Worm (Caenorhabditis elegans) whole organism, midembryonic: ENCODE measurements around the gene B0496.6.

Experiments used
- T22C8.4 ChIP-seq: fragments of 200-800 bp; sonication (Bioruptor generic); IDR thresholded peaks from 2 replicates; pipeline ENCODE4 v1.3.6; 2022; ENCODE audit warnings: missing genetic modification characterization, missing compliant biosample characterization
- cog-1 ChIP-seq: sonication (generic microtip); optimal IDR thresholded peaks from 2 replicates; lab custom pipeline; 2016; ENCODE audit warnings: missing genetic modification characterization, missing compliant biosample characterization
- flt-1 ChIP-seq: fragments of 200-800 bp; sonication (Bioruptor generic); IDR thresholded peaks from 2 replicates; pipeline ENCODE4 v1.3.6; 2022; ENCODE audit warnings: missing genetic modification characterization, missing compliant biosample characterization
- klf-2 ChIP-seq: fragments of 200-800 bp; sonication (Bioruptor generic); conservative IDR thresholded peaks from 2 replicates; pipeline ENCODE4 v1.3.6; 2022; ENCODE audit warnings: missing genetic modification reagents, missing genetic modification characterization, missing compliant biosample characterization
- med-1 ChIP-seq: sonication (generic microtip); optimal IDR thresholded peaks from 2 replicates; lab custom pipeline; 2017; ENCODE audit warnings: missing genetic modification characterization, mild to moderate bottlenecking, missing compliant biosample characterization, antibody characterized with exemption, missing genetic modification reagents; ENCODE audit not compliant: insufficient read depth
- ref-1 ChIP-seq: fragments of 200-800 bp; sonication (Bioruptor generic); conservative IDR thresholded peaks from 2 replicates; pipeline ENCODE4 v1.3.6; 2022; ENCODE audit warnings: missing genetic modification reagents, missing genetic modification characterization, missing compliant biosample characterization
- tab-1 ChIP-seq: fragments of 200-800 bp; sonication (Bioruptor generic); IDR thresholded peaks from 2 replicates; pipeline ENCODE4 v1.3.6; 2022; ENCODE audit warnings: missing genetic modification characterization, missing compliant biosample characterization
- ztf-23 ChIP-seq: fragments of 200-800 bp; sonication (Bioruptor generic); IDR thresholded peaks from 2 replicates; pipeline ENCODE4 v1.3.6; 2022; ENCODE audit warnings: missing genetic modification reagents, missing genetic modification characterization, missing compliant biosample characterization
- ztf-29 ChIP-seq: fragments of 200-800 bp; sonication (Bioruptor generic); IDR thresholded peaks from 2 replicates; pipeline ENCODE4 v1.3.6; 2022; ENCODE audit warnings: missing genetic modification reagents, missing genetic modification characterization, missing compliant biosample characterization

The B0496.6 gene

DNA sequence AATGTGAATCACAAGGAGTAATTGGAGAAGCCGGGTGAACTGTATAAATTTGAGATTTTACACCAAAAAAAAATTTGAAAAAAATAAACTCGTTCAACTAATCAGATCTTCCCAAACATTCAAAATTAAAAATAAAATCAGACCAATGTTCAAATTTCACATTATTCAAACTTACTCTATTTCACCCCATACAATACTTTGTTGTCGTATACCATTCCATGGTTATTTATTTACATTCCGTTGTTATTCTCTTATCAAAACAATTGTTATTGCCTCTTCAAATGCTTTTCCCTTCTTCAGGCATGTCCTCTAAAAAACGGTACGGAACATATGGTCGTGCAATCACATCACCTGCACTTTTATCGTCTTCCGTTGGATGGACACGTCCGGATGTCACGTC is 5.3 kb downstream of the B0496.6 start, which contains the start of gene unc-82:
TSS of gene unc-82 (plus strand) at position 301 of the 400 bp plus-strand sequence.
- no peak for TF ChIP-seq ztf-23 (GFP tag; lab: Robert Waterston, UW)
- no peak for TF ChIP-seq flt-1 (GFP tag; lab: Robert Waterston, UW)
- TF ChIP-seq T22C8.4 (GFP tag; lab: Robert Waterston, UW), result no peak
- TF ChIP-seq ref-1 (GFP tag; lab: Robert Waterston, UW), result no peak
- TF ChIP-seq med-1 (GFP tag; lab: Kevin White, UChicago), result no peak
- TF ChIP-seq tab-1 (GFP tag; lab: Robert Waterston, UW), result no peak
- no peak for TF ChIP-seq ztf-29 (GFP tag; lab: Robert Waterston, UW)
- TF ChIP-seq klf-2 (GFP tag; lab: Robert Waterston, UW), result no peak
- no peak for TF ChIP-seq cog-1 (tag; lab: Kevin White, UChicago)

DNA sequence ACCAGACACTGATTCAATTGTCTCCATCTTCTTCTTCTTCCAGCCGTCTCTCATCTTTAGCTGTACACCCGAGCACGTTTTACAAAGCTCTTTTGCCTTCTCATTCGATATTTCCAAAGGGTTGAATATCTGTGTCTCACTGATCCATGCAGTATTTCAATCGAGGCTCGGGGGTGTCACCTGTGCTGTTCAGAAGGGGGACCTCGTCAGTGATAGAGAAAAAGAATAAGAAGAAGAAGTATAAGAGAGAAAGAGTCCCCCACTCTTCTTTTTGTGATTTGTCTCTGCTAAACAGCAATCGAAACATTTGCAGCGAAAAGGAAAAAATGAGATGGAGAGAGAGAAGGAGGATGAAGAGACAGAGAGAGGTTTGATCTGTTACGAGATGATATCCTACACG is 7.1 kb downstream of the B0496.6 start:
- TF ChIP-seq tab-1 (GFP tag; lab: Robert Waterston, UW), result no peak
- no peak for TF ChIP-seq med-1 (GFP tag; lab: Kevin White, UChicago)
- TF ChIP-seq ztf-23 (GFP tag; lab: Robert Waterston, UW), result no peak
- no peak for TF ChIP-seq klf-2 (GFP tag; lab: Robert Waterston, UW)

DNA sequence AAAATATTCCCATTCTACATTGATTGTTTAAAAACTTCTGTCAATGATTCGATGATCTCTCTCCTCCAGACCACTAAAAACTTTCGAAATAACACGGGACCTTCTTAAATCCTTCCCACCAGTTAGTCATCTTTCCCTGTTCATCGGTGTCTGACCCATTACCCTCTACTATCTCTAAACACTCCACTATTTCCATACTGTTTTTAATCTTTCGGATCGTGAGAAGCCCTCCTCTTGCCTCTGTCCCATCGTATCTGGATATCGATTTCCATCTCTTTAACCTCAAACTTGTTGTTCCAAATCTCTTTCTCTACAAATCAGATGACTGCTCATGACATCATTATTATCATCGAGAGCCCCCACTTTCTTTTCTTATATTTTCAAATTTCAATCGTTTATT is 9.4 kb downstream of the B0496.6 start:
- TF ChIP-seq med-1 (GFP tag; lab: Kevin White, UChicago) (no peak), ztf-23 (GFP tag; lab: Robert Waterston, UW) (no peak), ref-1 (GFP tag; lab: Robert Waterston, UW) (no peak), flt-1 (GFP tag; lab: Robert Waterston, UW) (no peak), T22C8.4 (GFP tag; lab: Robert Waterston, UW) (no peak), tab-1 (GFP tag; lab: Robert Waterston, UW) (no peak), klf-2 (GFP tag; lab: Robert Waterston, UW) (no peak), cog-1 (tag; lab: Kevin White, UChicago) (no peak), ztf-29 (GFP tag; lab: Robert Waterston, UW) (no peak)

DNA sequence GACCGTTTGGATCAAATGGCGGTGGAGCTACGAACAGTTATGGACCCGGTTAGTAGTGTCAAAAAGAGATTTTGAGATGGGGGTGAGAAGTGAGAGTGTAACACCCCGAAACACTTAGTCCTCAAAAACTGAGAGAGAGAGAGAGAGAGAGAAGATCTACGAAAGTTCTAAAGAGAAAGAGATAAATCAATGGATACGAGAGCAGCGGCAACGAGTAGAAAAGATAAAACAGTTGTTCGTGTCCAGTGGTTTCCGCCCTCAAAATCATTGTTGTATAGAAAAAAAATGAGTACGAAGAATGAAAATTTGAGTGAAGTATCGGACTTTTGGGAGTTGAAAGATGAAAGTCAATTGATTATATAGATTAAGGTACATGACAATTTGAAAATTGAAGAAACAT is 10.1 kb downstream of the B0496.6 start:
- no peak for TF ChIP-seq T22C8.4 (GFP tag; lab: Robert Waterston, UW)
- no peak for TF ChIP-seq ztf-23 (GFP tag; lab: Robert Waterston, UW)
- no peak for TF ChIP-seq klf-2 (GFP tag; lab: Robert Waterston, UW)
- no peak for TF ChIP-seq cog-1 (tag; lab: Kevin White, UChicago)
- no peak for TF ChIP-seq ref-1 (GFP tag; lab: Robert Waterston, UW)
- no peak for TF ChIP-seq tab-1 (GFP tag; lab: Robert Waterston, UW)
- TF ChIP-seq flt-1 (GFP tag; lab: Robert Waterston, UW), result no peak
- TF ChIP-seq ztf-29 (GFP tag; lab: Robert Waterston, UW), result no peak
- no peak for TF ChIP-seq med-1 (GFP tag; lab: Kevin White, UChicago)

DNA sequence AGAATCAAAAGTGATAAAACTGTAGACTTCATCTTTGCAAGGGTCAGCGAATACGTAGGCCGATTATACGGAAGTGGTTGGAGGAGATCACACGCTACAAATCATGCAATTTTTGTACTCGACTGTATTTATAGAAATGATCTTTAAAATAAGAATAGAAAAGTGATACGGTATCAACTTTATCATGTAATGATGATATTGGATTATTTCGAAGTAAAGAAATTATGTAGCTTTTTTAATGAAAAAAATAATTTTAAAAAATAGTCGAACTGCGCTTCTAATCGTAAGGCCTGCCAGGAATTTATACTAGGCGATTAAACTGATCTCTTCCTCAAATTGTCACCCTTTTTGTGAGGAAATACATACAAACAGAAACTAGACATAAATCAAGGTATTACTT is 14.9 kb downstream of the B0496.6 start, which contains the start of gene B0496.11:
TSS of gene B0496.11 (minus strand) at position 101 of the 400 bp plus-strand sequence.
- TF ChIP-seq klf-2 (GFP tag; lab: Robert Waterston, UW) (no peak), flt-1 (GFP tag; lab: Robert Waterston, UW) (no peak), cog-1 (tag; lab: Kevin White, UChicago) (no peak), T22C8.4 (GFP tag; lab: Robert Waterston, UW) (no peak), med-1 (GFP tag; lab: Kevin White, UChicago) (no peak)

DNA sequence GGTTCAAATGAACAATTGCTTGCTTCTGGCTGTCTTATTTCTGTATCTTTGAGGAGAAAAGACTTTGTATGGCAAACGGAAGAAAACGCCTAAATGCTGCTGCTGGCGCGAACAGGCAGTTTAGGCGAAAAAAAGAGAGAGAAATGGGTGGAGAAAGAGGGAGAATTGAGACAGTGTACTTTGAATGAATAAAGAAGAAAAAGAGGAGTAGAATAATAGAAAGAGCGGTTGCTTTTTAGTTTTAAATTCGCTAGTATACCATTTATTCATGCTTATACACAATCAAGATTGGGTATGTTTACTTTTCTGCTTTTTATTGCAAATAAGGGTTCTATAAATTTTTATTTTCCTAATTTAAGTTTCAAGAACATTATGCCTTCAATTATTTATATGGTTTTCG is 20.5 kb downstream of the B0496.6 start:
- TF ChIP-seq klf-2 (GFP tag; lab: Robert Waterston, UW) (no peak), ztf-23 (GFP tag; lab: Robert Waterston, UW) (no peak), ref-1 (GFP tag; lab: Robert Waterston, UW) (no peak), tab-1 (GFP tag; lab: Robert Waterston, UW) (no peak), med-1 (GFP tag; lab: Kevin White, UChicago) (no peak), flt-1 (GFP tag; lab: Robert Waterston, UW) (no peak)

DNA sequence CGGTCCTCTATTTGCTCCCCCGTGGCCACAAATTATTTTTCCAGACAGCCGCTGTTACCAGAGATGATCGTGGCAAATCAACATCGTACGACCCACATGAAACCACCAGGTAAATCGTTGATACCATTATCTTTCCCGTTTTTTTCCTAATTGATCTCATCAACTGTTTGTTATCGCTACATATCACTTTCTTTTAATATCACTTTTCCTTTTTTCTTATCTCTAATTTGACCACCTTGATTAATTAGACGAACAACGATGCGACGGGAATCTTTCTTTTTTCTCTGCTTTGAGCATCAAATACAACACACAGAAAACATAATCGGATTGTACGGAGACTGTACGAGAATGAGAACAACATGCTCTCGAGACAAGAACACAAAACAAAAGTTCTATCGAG is 21.3 kb downstream of the B0496.6 start:
- TF ChIP-seq med-1 (GFP tag; lab: Kevin White, UChicago) (no peak), flt-1 (GFP tag; lab: Robert Waterston, UW) (no peak), T22C8.4 (GFP tag; lab: Robert Waterston, UW) (no peak), klf-2 (GFP tag; lab: Robert Waterston, UW) (no peak), ref-1 (GFP tag; lab: Robert Waterston, UW) (no peak), ztf-29 (GFP tag; lab: Robert Waterston, UW) (no peak), tab-1 (GFP tag; lab: Robert Waterston, UW) (no peak), cog-1 (tag; lab: Kevin White, UChicago) (no peak), ztf-23 (GFP tag; lab: Robert Waterston, UW) (no peak)

DNA sequence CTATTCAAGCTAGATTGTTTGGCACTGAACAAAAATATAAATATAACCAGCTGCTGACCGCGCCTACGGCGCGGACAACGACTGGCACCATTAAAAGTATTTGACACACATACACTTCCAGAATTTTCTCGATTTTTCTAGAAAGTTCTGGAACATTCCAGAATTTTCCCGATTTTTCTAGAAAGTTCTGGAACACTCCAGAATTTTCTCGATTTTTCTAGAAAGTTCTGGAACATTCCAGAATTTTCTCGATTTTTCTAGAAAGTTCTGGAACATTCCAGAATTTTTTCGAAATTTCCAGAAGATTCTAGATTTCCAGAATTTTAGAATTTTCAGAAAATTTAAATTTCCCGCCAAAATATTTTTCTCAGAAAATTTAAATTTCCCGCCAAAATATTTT is 22.1 kb downstream of the B0496.6 start:
- 0 out of 2 replicates have a peak, but pooled peaks have one; percentile 37 for TF ChIP-seq flt-1 (GFP tag; lab: Robert Waterston, UW)

DNA sequence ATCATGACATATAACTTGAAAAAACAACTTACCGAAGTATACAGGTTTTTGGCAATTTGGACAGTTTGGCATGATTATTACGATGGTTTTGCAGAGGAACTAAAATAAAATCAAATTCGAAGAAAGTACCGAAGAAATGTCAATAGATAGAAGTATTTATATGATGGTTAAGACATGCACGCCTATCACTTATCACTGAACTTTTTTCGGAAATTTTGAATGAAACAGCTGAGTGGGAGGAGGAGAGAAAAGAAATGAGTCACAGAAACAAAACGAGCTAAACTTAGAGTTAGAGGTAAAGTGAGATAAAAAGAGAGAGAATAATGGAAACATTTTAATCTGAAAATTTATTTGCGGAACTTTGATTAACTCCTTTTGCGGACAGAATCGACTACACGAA is 26.3 kb downstream of the B0496.6 start, which contains the start of gene valv-1:
TSS of gene valv-1 (minus strand) at position 101 of the 400 bp plus-strand sequence.
- TF ChIP-seq med-1 (GFP tag; lab: Kevin White, UChicago) (no peak), flt-1 (GFP tag; lab: Robert Waterston, UW) (no peak)

DNA sequence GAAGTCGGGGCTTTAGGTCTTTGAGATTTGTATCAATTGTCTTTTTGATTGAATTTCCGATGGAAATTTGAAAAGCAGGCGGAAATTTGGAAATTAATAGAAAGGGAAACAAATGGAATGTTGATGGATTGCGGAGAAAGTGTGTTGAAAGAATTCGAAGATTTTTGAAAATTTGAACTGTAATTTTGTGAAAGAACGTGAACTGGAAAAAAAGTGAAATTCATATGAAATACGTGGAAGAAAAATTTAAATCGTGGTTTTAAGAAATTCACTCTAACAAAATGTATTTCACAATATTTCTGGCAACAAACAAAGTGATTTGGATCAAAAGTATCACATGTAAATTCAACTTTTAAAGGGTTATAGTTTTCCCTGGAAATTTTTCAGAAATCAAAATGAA is 27.1 kb downstream of the B0496.6 start, which contains the start of gene B0496.1:
TSS of gene B0496.1 (plus strand) at position 301 of the 400 bp plus-strand sequence.
- TF ChIP-seq ztf-23 (GFP tag; lab: Robert Waterston, UW), result no peak
- TF ChIP-seq ztf-29 (GFP tag; lab: Robert Waterston, UW), result no peak
- no peak for TF ChIP-seq flt-1 (GFP tag; lab: Robert Waterston, UW)
- TF ChIP-seq T22C8.4 (GFP tag; lab: Robert Waterston, UW), result no peak
- no peak for TF ChIP-seq med-1 (GFP tag; lab: Kevin White, UChicago)
- no peak for TF ChIP-seq ref-1 (GFP tag; lab: Robert Waterston, UW)
- no peak for TF ChIP-seq cog-1 (tag; lab: Kevin White, UChicago)
- TF ChIP-seq tab-1 (GFP tag; lab: Robert Waterston, UW), result no peak
- TF ChIP-seq klf-2 (GFP tag; lab: Robert Waterston, UW), result no peak
